Worm (Caenorhabditis elegans): ENCODE data around the gene ife-5.

- TF ChIP-seq unc-62 (GFP tag; optimal IDR thresholded peaks at IDR 0.05) (no peak), mls-2 (tag; optimal IDR thresholded peaks at IDR 0.05) (no peak), ces-1 (GFP tag; optimal IDR thresholded peaks at IDR 0.05) (no peak), ztf-11 (tag; optimal IDR thresholded peaks at IDR 0.05) (no peak), ceh-43 (GFP tag; optimal IDR thresholded peaks at IDR 0.05) (no peak), unc-39 (tag; optimal IDR thresholded peaks at IDR 0.05) (no peak), lin-13 (tag; optimal IDR thresholded peaks at IDR 0.05) (no peak), nhr-2 (tag; optimal IDR thresholded peaks at IDR 0.05) (no peak), mep-1 (tag; optimal IDR thresholded peaks at IDR 0.05) (no peak), sptf-1 (tag; optimal IDR thresholded peaks at IDR 0.05) (no peak)
These were observed 5.5 kb upstream of the ife-5 start, which contains the start of gene Y57A10A.27 for ce11 chrII:12274944-12275343.

All from whole organism, mixed stage, embryonic.